Worm (Caenorhabditis elegans) whole organism, late embryonic: ENCODE results near the gene T19H5.4.

ENCODE experiments used
- K09A11.1 ChIP-seq: sonication (generic microtip); optimal IDR thresholded peaks from 2 replicates; lab custom pipeline; 2017; ENCODE audit warnings: antibody characterized with exemption, mild to moderate bottlenecking, missing genetic modification characterization, missing compliant biosample characterization; ENCODE audit not compliant: insufficient read depth
- ama-1 ChIP-seq: fragments of 150-350 bp; optimal IDR thresholded peaks from 2 replicates; lab custom pipeline; 2014
- ceh-14 ChIP-seq: sonication (generic microtip); optimal IDR thresholded peaks from 2 replicates; lab custom pipeline; 2016; ENCODE audit warnings: missing genotype, missing genetic modification characterization, missing compliant biosample characterization
- ceh-9 ChIP-seq: sonication (generic microtip); optimal IDR thresholded peaks from 2 replicates; lab custom pipeline; 2016; ENCODE audit warnings: mild to moderate bottlenecking, missing genetic modification characterization, inconsistent platforms, missing compliant biosample characterization
- fkh-6 ChIP-seq: sonication (generic microtip); optimal IDR thresholded peaks from 2 replicates; lab custom pipeline; 2016; ENCODE audit warnings: missing genetic modification characterization, missing compliant biosample characterization
- lin-11 ChIP-seq: fragments of 200-800 bp; sonication (Bioruptor generic); optimal IDR thresholded peaks from 2 replicates; lab custom pipeline; 2018; ENCODE audit warnings: mild to moderate bottlenecking, missing genetic modification characterization, missing compliant biosample characterization
- nhr-11 ChIP-seq: fragments of 150-350 bp; optimal IDR thresholded peaks from 2 replicates; lab custom pipeline; 2014; ENCODE audit warnings: missing biosample characterization, missing genetic modification characterization
- rnt-1 ChIP-seq: sonication (generic microtip); optimal IDR thresholded peaks from 2 replicates; lab custom pipeline; 2016; ENCODE audit warnings: missing genetic modification characterization, missing compliant biosample characterization

- no peak for TF ChIP-seq rnt-1 (tag; lab: Kevin White, UChicago)
- TF ChIP-seq lin-11 (tag; lab: Kevin White, UChicago) = no peak
- no peak for TF ChIP-seq ceh-14 (tag; lab: Kevin White, UChicago)
- TF ChIP-seq K09A11.1 = no peak
- TF ChIP-seq fkh-6 (tag; lab: Kevin White, UChicago) = no peak
- TF ChIP-seq ama-1 (lab: Kevin White, UChicago) = no peak
- TF ChIP-seq ceh-9 (tag; lab: Kevin White, UChicago) = no peak
- TF ChIP-seq nhr-11 (tag; lab: Kevin White, UChicago) = no peak
These were observed 4.7 kb downstream of the T19H5.4 start for ce11 chrII:9482529-9482928.
